Worm (Caenorhabditis elegans) whole organism, L3 larva: ENCODE data around the gene pals-27.

Experiments
- ZK546.5 ChIP-seq: sonication (generic microtip); optimal IDR thresholded peaks from 2 replicates; lab custom pipeline; 2017; ENCODE audit warnings: missing biosample characterization, missing genetic modification characterization
- ama-1 ChIP-seq: fragments of 150-350 bp; optimal IDR thresholded peaks from 2 replicates; lab custom pipeline; 2018
- ceh-16 ChIP-seq: sonication (generic microtip); optimal IDR thresholded peaks from 2 replicates; lab custom pipeline; 2017; ENCODE audit warnings: missing biosample characterization, missing genetic modification characterization
- ceh-28 ChIP-seq: fragments of 150-350 bp; optimal IDR thresholded peaks from 2 replicates; lab custom pipeline; 2014; ENCODE audit warnings: missing biosample characterization, missing genetic modification reagents, missing genetic modification characterization
- ceh-82 ChIP-seq: fragments of 150-350 bp; optimal IDR thresholded peaks from 2 replicates; lab custom pipeline; 2014; ENCODE audit warnings: missing biosample characterization, missing genetic modification characterization
- ceh-9 ChIP-seq: sonication (generic microtip); optimal IDR thresholded peaks from 2 replicates; lab custom pipeline; 2018; ENCODE audit warnings: missing biosample characterization, missing genetic modification characterization
- egl-27 ChIP-seq: sonication (generic microtip); optimal IDR thresholded peaks from 4 replicates; lab custom pipeline; 2017; ENCODE audit warnings: missing biosample characterization, missing genetic modification reagents, missing genetic modification characterization
- egl-5 ChIP-seq: fragments of 150-350 bp; optimal IDR thresholded peaks from 2 replicates; lab custom pipeline; 2017; ENCODE audit warnings: missing biosample characterization, missing genetic modification reagents, missing genetic modification characterization, inconsistent platforms
- elt-1 ChIP-seq: fragments of 150-350 bp; optimal IDR thresholded peaks from 2 replicates; lab custom pipeline; 2014; ENCODE audit warnings: missing biosample characterization, missing genetic modification characterization
- elt-2 ChIP-seq: sonication (generic microtip); optimal IDR thresholded peaks from 2 replicates; lab custom pipeline; 2016; ENCODE audit warnings: missing genetic modification reagents, mild to moderate bottlenecking, missing genetic modification characterization, missing compliant biosample characterization
- eor-1 ChIP-seq, 2 experiments: fragments of 150-350 bp; optimal IDR thresholded peaks; 2 replicates each; lab custom pipeline; 2014 to 2018; ENCODE audit warnings: missing biosample characterization in 2 of 2, missing genetic modification characterization in 2 of 2
- fkh-2 ChIP-seq: fragments of 150-350 bp; optimal IDR thresholded peaks from 2 replicates; lab custom pipeline; 2014; ENCODE audit warnings: missing biosample characterization, missing genetic modification reagents, missing genetic modification characterization
- hmg-11 ChIP-seq: sonication (generic microtip); optimal IDR thresholded peaks from 2 replicates; lab custom pipeline; 2016; ENCODE audit warnings: missing genetic modification characterization, missing compliant biosample characterization
- jun-1 ChIP-seq: fragments of 150-350 bp; optimal IDR thresholded peaks from 2 replicates; lab custom pipeline; 2014; ENCODE audit warnings: missing biosample characterization, missing genetic modification reagents, missing genetic modification characterization
- lin-15B ChIP-seq: fragments of 150-350 bp; optimal IDR thresholded peaks from 2 replicates; lab custom pipeline; 2014; ENCODE audit warnings: missing biosample characterization, missing genetic modification characterization
- lin-39 ChIP-seq: fragments of 150-350 bp; optimal IDR thresholded peaks from 2 replicates; lab custom pipeline; 2018; ENCODE audit warnings: missing biosample characterization, missing genetic modification reagents, missing genetic modification characterization
- mdl-1 ChIP-seq: fragments of 150-350 bp; optimal IDR thresholded peaks from 2 replicates; lab custom pipeline; 2014; ENCODE audit warnings: missing biosample characterization, missing genetic modification characterization
- mml-1 ChIP-seq: fragments of 150-350 bp; sonication (generic microtip); optimal IDR thresholded peaks from 3 replicates; lab custom pipeline; 2014; ENCODE audit warnings: missing biosample characterization, missing genetic modification characterization
- nfya-1 ChIP-seq: sonication (generic microtip); optimal IDR thresholded peaks from 2 replicates; lab custom pipeline; 2017; ENCODE audit warnings: missing genetic modification characterization, mild to moderate bottlenecking, missing compliant biosample characterization, antibody characterized with exemption, moderate library complexity; ENCODE audit not compliant: insufficient read depth
- nhr-25 ChIP-seq: sonication (generic microtip); optimal IDR thresholded peaks from 2 replicates; lab custom pipeline; 2017; ENCODE audit warnings: missing biosample characterization, missing genetic modification characterization
- nhr-28 ChIP-seq: fragments of 150-350 bp; optimal IDR thresholded peaks from 2 replicates; lab custom pipeline; 2014; ENCODE audit warnings: missing biosample characterization, missing genetic modification characterization
- nhr-76 ChIP-seq: fragments of 150-350 bp; sonication (generic microtip); optimal IDR thresholded peaks from 5 replicates; lab custom pipeline; 2014; ENCODE audit warnings: missing biosample characterization, missing genetic modification characterization
- pha-4 ChIP-seq: fragments of 150-350 bp; optimal IDR thresholded peaks from 2 replicates; lab custom pipeline; 2014; ENCODE audit warnings: missing biosample characterization, missing genetic modification reagents, missing genetic modification characterization
- pqm-1 ChIP-seq: fragments of 150-350 bp; optimal IDR thresholded peaks from 2 replicates; lab custom pipeline; 2017; ENCODE audit warnings: missing biosample characterization, missing genetic modification characterization, inconsistent platforms
- skn-1 ChIP-seq: fragments of 150-350 bp; optimal IDR thresholded peaks from 2 replicates; lab custom pipeline; 2014; ENCODE audit warnings: missing biosample characterization, missing genetic modification characterization
- snpc-4 ChIP-seq: fragments of 150-350 bp; optimal IDR thresholded peaks from 2 replicates; lab custom pipeline; 2014; ENCODE audit warnings: missing biosample characterization, missing genetic modification characterization
- tbx-2 ChIP-seq: sonication (generic microtip); optimal IDR thresholded peaks from 2 replicates; lab custom pipeline; 2016; ENCODE audit warnings: mild to moderate bottlenecking, missing genetic modification characterization, missing compliant biosample characterization
- unc-39 ChIP-seq: sonication (generic microtip); optimal IDR thresholded peaks from 4 replicates; lab custom pipeline; 2017; ENCODE audit warnings: missing biosample characterization, missing genetic modification characterization
- unc-62 ChIP-seq: fragments of 150-350 bp; sonication (generic microtip); optimal IDR thresholded peaks from 4 replicates; lab custom pipeline; 2014; ENCODE audit warnings: missing biosample characterization, missing genetic modification reagents, missing genetic modification characterization
- zag-1 ChIP-seq: fragments of 150-350 bp; optimal IDR thresholded peaks from 2 replicates; lab custom pipeline; 2014; ENCODE audit warnings: missing biosample characterization, missing genetic modification characterization
- ztf-11 ChIP-seq: fragments of 150-350 bp; optimal IDR thresholded peaks from 2 replicates; lab custom pipeline; 2014; ENCODE audit warnings: missing biosample characterization, missing genetic modification characterization
- ztf-4 ChIP-seq: fragments of 150-350 bp; optimal IDR thresholded peaks from 2 replicates; lab custom pipeline; 2014; ENCODE audit warnings: missing biosample characterization, missing genetic modification characterization

The pals-27 gene

DNA sequence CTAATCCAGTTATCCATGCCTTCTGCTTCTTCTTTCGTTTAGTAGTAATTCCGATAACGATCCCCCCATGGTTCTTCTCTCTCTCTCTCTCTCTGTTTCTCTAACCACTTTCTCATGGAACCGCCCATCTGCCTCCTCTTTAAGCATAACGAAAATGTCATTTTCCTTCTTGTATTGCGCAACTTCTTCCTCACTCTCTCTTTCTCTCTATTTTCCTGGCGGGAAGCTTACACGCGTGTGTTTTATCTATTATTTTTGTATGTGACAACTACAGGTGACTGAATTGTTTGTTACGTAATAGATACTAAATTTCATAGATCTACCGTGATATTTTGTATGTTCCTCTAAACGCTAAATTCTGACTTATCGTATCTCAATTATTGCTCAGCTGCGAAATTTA, 9.0 kb downstream of the pals-27 start:
- TF ChIP-seq nhr-25 (tag; lab: Kevin White, UChicago) (peak; percentile 11), pqm-1 (tag; lab: Kevin White, UChicago) (no peak)

DNA sequence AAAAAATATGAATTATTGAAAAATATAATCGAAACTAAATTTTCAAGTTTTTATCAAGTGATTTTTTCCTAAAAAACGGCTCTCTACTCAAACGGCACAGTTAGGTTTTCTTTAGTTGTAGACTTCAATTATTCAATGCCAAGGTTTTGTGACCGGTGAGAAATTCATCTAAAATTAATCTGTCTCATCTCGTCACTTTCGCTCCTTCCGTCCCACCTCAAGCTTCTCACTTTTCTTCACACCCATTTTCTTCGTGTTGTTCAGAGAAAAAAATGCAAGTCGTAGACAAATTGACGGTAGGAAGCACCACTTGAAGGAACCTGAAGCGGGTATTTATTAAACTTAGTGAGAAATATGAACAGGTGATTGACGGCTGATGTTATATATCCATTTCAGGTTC, 9.9 kb downstream of the pals-27 start:
- TF ChIP-seq ZK546.5 (tag; lab: Kevin White, UChicago) (no peak), nhr-25 (tag; lab: Kevin White, UChicago) (peak; percentile 48)

DNA sequence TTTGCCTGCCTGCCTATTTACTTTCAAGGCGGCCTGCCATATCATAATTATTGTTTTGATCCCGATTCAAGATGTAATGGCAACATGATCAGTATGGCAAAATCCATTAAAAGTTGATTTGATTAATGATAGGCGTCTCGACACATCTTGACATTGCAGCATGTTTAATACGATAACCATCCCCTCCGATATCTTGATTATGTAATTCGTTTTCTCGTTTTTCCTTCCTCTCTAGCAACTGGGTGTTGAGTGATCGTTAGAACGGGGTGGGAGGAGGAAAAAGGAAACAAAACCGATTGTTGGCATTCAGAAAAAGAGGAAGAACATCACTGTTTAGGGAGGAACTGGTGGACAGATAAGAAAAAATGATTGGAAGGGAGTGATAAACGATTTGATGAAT, 10.5 kb downstream of the pals-27 start:
- no peak for TF ChIP-seq hmg-11 (tag; lab: Kevin White, UChicago)
- no peak for TF ChIP-seq lin-39 (tag; lab: Kevin White, UChicago)
- no peak for TF ChIP-seq fkh-2 (tag; lab: Kevin White, UChicago)
- no peak for TF ChIP-seq mdl-1 (tag; lab: Kevin White, UChicago)
- TF ChIP-seq zag-1 (tag; lab: Kevin White, UChicago): no peak
- peak; percentile 67 for TF ChIP-seq elt-1 (tag; lab: Kevin White, UChicago)
- no peak for TF ChIP-seq ceh-16 (tag; lab: Kevin White, UChicago)
- TF ChIP-seq snpc-4 (tag; lab: Kevin White, UChicago): no peak

DNA sequence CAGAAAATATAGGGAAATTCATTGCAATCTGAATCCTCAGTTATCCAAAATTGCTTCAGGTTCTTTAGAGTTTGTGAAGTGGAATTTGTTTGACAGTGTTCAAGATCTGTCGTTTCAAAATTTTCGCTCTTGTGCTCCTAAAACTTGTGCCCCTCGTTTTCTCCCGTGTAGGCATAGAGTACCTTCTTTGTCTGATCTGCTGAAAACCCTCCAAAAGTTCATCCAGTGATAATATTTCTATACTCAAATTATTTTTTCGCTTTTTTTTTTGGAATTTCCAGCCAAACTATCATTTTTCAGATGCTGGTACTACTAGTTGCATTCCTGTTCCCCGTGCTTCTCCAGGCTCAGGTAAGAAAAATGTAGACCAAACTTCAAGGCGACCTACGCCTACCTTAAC, 13.1 kb downstream of the pals-27 start, which contains the start of gene R07E5.4:
Gene R07E5.4, plus strand, starts transcription at position 301 of the 400 bp plus-strand sequence.
- TF ChIP-seq pha-4 (tag; lab: Kevin White, UChicago): no peak
- no peak for TF ChIP-seq unc-62 (GFP tag; lab: Kevin White, UChicago)
- no peak for TF ChIP-seq ceh-9
- TF ChIP-seq lin-39 (tag; lab: Kevin White, UChicago): no peak
- TF ChIP-seq jun-1 (tag; lab: Kevin White, UChicago): no peak
- TF ChIP-seq mml-1: no peak
- TF ChIP-seq unc-39: no peak
- TF ChIP-seq nhr-25 (tag; lab: Kevin White, UChicago): no peak
- TF ChIP-seq lin-15B (tag; lab: Kevin White, UChicago): no peak

DNA sequence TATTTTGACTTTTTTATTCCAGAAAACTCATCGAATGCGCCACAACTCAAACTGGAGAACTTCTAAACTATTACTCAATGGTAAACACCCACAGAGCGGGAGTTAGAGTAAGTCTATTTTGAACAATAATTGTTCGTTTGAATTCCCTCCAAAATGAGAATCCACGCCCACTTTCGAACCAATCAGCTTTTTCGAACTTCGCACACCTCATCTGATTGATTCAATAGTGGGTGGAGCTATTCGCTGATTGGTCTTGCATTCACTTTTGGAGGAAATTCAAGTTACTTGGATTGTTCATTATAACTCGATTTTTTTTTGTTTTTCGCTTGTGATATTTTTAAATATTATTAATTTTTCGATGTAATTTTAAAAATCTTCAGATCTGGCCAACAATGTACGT, 14.4 kb downstream of the pals-27 start:
- TF ChIP-seq elt-2 (tag; lab: Kevin White, UChicago) (no peak), nfya-1 (tag; lab: Kevin White, UChicago) (peak; percentile 96)

DNA sequence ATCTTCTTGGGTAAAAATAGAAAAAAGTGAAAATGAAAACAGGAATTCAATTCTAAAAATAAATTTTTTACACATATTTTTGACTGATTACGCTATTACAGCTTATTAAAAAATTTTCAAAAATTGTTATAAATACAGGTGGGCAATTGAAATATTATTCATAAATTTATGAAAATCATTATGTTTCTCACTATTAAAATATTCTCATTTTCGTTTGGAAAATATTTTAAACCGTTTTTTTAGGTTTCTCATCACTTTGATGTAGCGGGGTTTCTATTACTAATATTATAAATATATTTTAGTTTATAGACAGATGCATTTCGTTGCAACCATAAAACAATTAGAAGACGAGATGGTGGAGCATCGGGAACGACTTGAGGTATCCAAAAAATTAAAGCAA, 15.7 kb downstream of the pals-27 start, which contains the start of gene R07E5.5:
Gene R07E5.5, plus strand, starts transcription at position 301 of the 400 bp plus-strand sequence.
- TF ChIP-seq lin-39 (tag; lab: Kevin White, UChicago) (no peak), ama-1 (lab: Kevin White, UChicago) (no peak), elt-1 (tag; lab: Kevin White, UChicago) (no peak), egl-27 (tag; lab: Kevin White, UChicago) (no peak), nfya-1 (tag; lab: Kevin White, UChicago) (no peak), tbx-2 (tag; lab: Kevin White, UChicago) (no peak), mml-1 (no peak), ZK546.5 (tag; lab: Kevin White, UChicago) (no peak), snpc-4 (tag; lab: Kevin White, UChicago) (no peak), nhr-76 (tag; lab: Kevin White, UChicago) (no peak)

DNA sequence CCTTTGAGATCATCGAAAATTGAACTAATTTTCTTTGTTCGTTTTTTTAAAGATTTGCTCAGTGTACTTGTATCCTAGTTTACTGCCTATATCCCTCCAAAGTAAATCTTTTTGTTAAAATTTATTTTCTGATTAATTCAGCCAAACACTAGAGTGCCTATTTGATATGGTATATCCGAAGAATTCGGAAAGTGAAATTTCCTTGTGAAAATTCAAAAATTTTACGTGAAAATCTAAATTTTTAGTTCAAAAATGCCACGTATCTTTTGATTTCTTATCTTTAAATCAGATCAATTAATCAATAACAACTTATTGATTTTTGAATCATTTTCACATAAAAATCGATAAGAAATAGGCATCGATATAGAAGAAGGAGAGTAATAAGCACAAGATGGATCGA, 17.0 kb downstream of the pals-27 start, which contains the start of gene R07E5.6:
Gene R07E5.6, plus strand, starts transcription at position 301 of the 400 bp plus-strand sequence.
- TF ChIP-seq ztf-4 (tag; lab: Kevin White, UChicago) (no peak), elt-1 (tag; lab: Kevin White, UChicago) (no peak), tbx-2 (tag; lab: Kevin White, UChicago) (no peak), egl-27 (tag; lab: Kevin White, UChicago) (no peak), ceh-28 (peak; percentile 41)
- TF ChIP-seq, all 47 proteins: peak for 1

DNA sequence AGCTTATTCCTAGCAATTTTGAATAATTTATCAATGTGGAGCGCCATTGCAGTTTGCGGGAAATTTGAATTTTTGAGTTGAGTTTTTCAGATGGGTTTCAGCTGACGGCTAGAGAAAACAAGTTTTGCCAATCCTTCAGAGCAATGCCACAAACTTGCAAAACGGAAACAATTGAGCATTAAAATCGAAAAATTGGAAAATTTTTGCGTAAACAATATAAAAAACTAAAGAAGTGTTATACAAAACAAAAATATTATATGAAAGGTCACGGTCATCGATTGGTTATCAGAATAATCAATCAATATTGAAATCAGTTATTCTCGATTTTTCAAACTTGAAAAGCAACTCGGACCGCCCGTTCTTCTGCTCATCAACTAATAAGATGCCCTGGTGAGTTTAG, 19.7 kb downstream of the pals-27 start, which contains the start of gene R07E5.15:
Gene R07E5.15, plus strand, starts transcription at position 301 of the 400 bp plus-strand sequence.
- no peak for TF ChIP-seq pha-4 (tag; lab: Kevin White, UChicago)
- TF ChIP-seq ceh-82: no peak
- no peak for TF ChIP-seq eor-1 (tag; optimal IDR thresholded peaks at IDR 0.05; lab: Kevin White, UChicago)
- TF ChIP-seq egl-27 (tag; lab: Kevin White, UChicago): no peak
- TF ChIP-seq ceh-28: no peak
- no peak for TF ChIP-seq tbx-2 (tag; lab: Kevin White, UChicago)
- no peak for TF ChIP-seq snpc-4 (tag; lab: Kevin White, UChicago)
- no peak for TF ChIP-seq ztf-11
- TF ChIP-seq ceh-9: no peak
- TF ChIP-seq nhr-76 (tag; lab: Kevin White, UChicago): no peak
- TF ChIP-seq nhr-28: no peak
- TF ChIP-seq mdl-1 (tag; lab: Kevin White, UChicago): no peak
- TF ChIP-seq skn-1: no peak
- no peak for TF ChIP-seq ceh-16 (tag; lab: Kevin White, UChicago)
- no peak for TF ChIP-seq egl-5 (tag; lab: Kevin White, UChicago)
